Fruit fly (Drosophila melanogaster): ENCODE results near the gene Mhcl.
A peak's percentile ranks its signal among the peaks of the same experiment; 100 is the strongest.

DNA sequence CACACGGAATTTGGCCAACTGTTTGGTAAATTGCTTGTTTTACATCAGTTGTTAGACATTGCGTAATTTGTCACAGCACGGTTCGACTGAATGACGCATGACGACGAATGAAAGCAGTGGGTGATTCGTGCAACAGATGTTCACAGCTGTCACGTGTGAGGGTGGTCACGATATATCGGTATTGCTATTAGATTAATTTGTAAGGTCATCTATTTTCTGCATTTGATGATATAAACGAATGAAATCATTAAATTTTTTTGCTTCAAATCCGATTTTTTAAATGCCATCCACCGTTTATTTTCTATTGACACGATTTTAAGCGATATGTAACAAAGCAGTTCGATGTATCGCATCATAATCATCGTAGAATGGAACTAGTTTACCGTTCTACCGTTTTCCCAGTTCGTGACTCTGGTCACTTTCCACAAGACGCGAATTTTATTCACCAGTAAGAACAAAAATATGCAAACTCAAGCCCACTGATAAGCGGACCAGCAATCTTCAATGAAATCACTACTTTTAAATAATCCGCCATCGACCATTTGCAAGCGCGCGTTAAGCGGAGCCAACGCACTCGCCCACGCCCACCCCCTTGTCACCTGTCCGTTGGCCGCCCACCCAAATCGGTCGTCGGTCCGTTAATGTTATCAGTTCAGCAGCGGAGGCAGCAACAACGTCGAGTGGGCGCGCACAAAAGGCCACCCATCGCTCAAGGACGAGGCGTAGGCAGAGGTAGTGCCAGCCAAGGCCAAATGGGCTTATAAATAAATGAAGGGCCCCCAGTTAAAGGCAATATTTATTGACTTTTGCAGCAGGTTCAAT is 48.3 kb upstream of the Mhcl start, which contains the start of the genes Mic26-27 and CG5916:
- TF ChIP-seq net (GFP tag; optimal IDR thresholded peaks at IDR 0.05) (peak; percentile 15), Gug (GFP tag; IDR thresholded peaks at IDR 0.05) (no peak), topi (GFP tag; optimal IDR thresholded peaks at IDR 0.05) (peak; percentile 72), svp (GFP tag) (no peak), CG6854 (GFP tag; optimal IDR thresholded peaks at IDR 0.05) (no peak), CG7368 (GFP tag; optimal IDR thresholded peaks at IDR 0.05) (no peak), CG6276 (GFP tag; optimal IDR thresholded peaks at IDR 0.05) (no peak), Hr38 (GFP tag; optimal IDR thresholded peaks at IDR 0.05) (no peak)
